Fruit fly (Drosophila melanogaster) whole organism, embryonic: Measurements from ENCODE around the gene kis.

Experiments used
- ATbp ChIP-seq: fragments of 200-800 bp; sonication (Bioruptor generic); optimal IDR thresholded peaks from 2 replicates; lab custom pipeline; 2017; ENCODE audit warnings: missing biosample characterization, mild to moderate bottlenecking, missing genetic modification characterization, missing genetic modification reagents
- Aef1 ChIP-seq: fragments of 200-800 bp; sonication (Bioruptor generic); IDR thresholded peaks from 3 replicates; pipeline ENCODE4 v1.3.6; 2022; ENCODE audit warnings: missing biosample characterization, missing genetic modification characterization
- B-H2 ChIP-seq: fragments of 200-800 bp; sonication (Bioruptor generic); optimal IDR thresholded peaks from 2 replicates; lab custom pipeline; 2018; ENCODE audit warnings: missing biosample characterization, mild to moderate bottlenecking, missing genetic modification characterization
- C15 ChIP-seq: fragments of 200-800 bp; sonication (Bioruptor generic); IDR thresholded peaks from 3 replicates; pipeline ENCODE4 v1.3.6; 2022; ENCODE audit warnings: missing biosample characterization, missing genetic modification characterization
- CG10543 ChIP-seq: fragments of 200-800 bp; sonication (Bioruptor generic); optimal IDR thresholded peaks from 3 replicates; lab custom pipeline; 2017; ENCODE audit warnings: missing biosample characterization, mild to moderate bottlenecking, missing genetic modification characterization, moderate library complexity
- CG10565 ChIP-seq: fragments of 200-800 bp; sonication (Bioruptor generic); optimal IDR thresholded peaks from 3 replicates; lab custom pipeline; 2016; ENCODE audit warnings: missing biosample characterization, mild to moderate bottlenecking, missing genetic modification characterization
- CG12769 ChIP-seq: fragments of 200-800 bp; sonication (Bioruptor generic); optimal IDR thresholded peaks from 2 replicates; lab custom pipeline; 2019; ENCODE audit warnings: missing biosample characterization, mild to moderate bottlenecking, missing genetic modification characterization, moderate library complexity
- CG13624 ChIP-seq: fragments of 200-800 bp; sonication (Bioruptor generic); optimal IDR thresholded peaks from 2 replicates; lab custom pipeline; 2016; ENCODE audit warnings: missing biosample characterization, missing genetic modification characterization
- CG14710 ChIP-seq: fragments of 200-800 bp; sonication (Bioruptor generic); optimal IDR thresholded peaks from 3 replicates; lab custom pipeline; 2019; ENCODE audit warnings: missing biosample characterization, mild to moderate bottlenecking, missing genetic modification characterization, moderate library complexity
- CG14965 ChIP-seq: fragments of 200-800 bp; sonication (Bioruptor generic); optimal IDR thresholded peaks from 2 replicates; lab custom pipeline; 2016; ENCODE audit warnings: missing biosample characterization, missing genetic modification characterization, borderline replicate concordance
- CG15011 ChIP-seq: fragments of 200-800 bp; sonication (Bioruptor generic); optimal IDR thresholded peaks from 3 replicates; lab custom pipeline; 2018; ENCODE audit warnings: missing biosample characterization, mild to moderate bottlenecking, missing genetic modification characterization
- CG15073 ChIP-seq: fragments of 200-800 bp; sonication (Bioruptor generic); optimal IDR thresholded peaks from 2 replicates; lab custom pipeline; 2016; ENCODE audit warnings: missing biosample characterization, missing genetic modification characterization
- CG15269 ChIP-seq: fragments of 200-800 bp; sonication (Bioruptor generic); optimal IDR thresholded peaks from 2 replicates; lab custom pipeline; 2018; ENCODE audit warnings: missing biosample characterization, mild to moderate bottlenecking, missing genetic modification characterization, moderate library complexity
- CG15479 ChIP-seq: fragments of 200-800 bp; sonication (Bioruptor generic); optimal IDR thresholded peaks from 3 replicates; lab custom pipeline; 2019; ENCODE audit warnings: missing biosample characterization, mild to moderate bottlenecking, missing genetic modification characterization, moderate library complexity
- CG17568 ChIP-seq: fragments of 200-800 bp; sonication (Bioruptor generic); optimal IDR thresholded peaks from 2 replicates; lab custom pipeline; 2018; ENCODE audit warnings: missing biosample characterization, mild to moderate bottlenecking, missing genetic modification characterization, moderate library complexity
- CG18011 ChIP-seq: fragments of 200-800 bp; sonication (Bioruptor generic); optimal IDR thresholded peaks from 2 replicates; lab custom pipeline; 2017; ENCODE audit warnings: missing biosample characterization, missing genetic modification characterization, mild to moderate bottlenecking, moderate library complexity, missing genotype
- CG2678 ChIP-seq: fragments of 200-800 bp; sonication (Bioruptor generic); optimal IDR thresholded peaks from 3 replicates; lab custom pipeline; 2019; ENCODE audit warnings: missing biosample characterization, mild to moderate bottlenecking, missing genetic modification characterization, moderate library complexity
- CG31365 ChIP-seq: fragments of 200-800 bp; sonication (Bioruptor generic); optimal IDR thresholded peaks from 2 replicates; lab custom pipeline; 2018; ENCODE audit warnings: missing biosample characterization, mild to moderate bottlenecking, missing genetic modification characterization
- CG4424 ChIP-seq: fragments of 200-800 bp; sonication (Bioruptor generic); optimal IDR thresholded peaks from 3 replicates; lab custom pipeline; 2016; ENCODE audit warnings: missing biosample characterization, missing genetic modification characterization
- CG4820 ChIP-seq: fragments of 200-800 bp; sonication (Bioruptor generic); optimal IDR thresholded peaks from 3 replicates; lab custom pipeline; 2016; ENCODE audit warnings: missing biosample characterization, missing genetic modification characterization
- CG8290 ChIP-seq, 3 experiments: fragments of 200-800 bp; sonication (Bioruptor generic); optimal IDR thresholded peaks; 2 replicates each; lab custom pipeline; 2016 to 2019; ENCODE audit warnings: missing biosample characterization in 3 of 3, missing genetic modification characterization in 3 of 3, mild to moderate bottlenecking in 2 of 3, moderate library complexity in 1 of 3
- CG8924 ChIP-seq: fragments of 200-800 bp; optimal IDR thresholded peaks from 3 replicates; lab custom pipeline; 2019; ENCODE audit warnings: missing biosample characterization, mild to moderate bottlenecking, missing genetic modification characterization, moderate library complexity
- Deaf1 ChIP-seq: fragments of 200-800 bp; optimal IDR thresholded peaks from 3 replicates; lab custom pipeline; 2019; ENCODE audit warnings: missing biosample characterization, mild to moderate bottlenecking, missing genetic modification characterization, moderate library complexity
- Doc2 ChIP-seq: fragments of 200-800 bp; sonication (Bioruptor generic); IDR thresholded peaks from 2 replicates; pipeline ENCODE4 v1.3.6; 2022; ENCODE audit warnings: missing biosample characterization, missing genetic modification characterization
- E2f1 ChIP-seq: fragments of 200-800 bp; sonication (Bioruptor generic); IDR thresholded peaks from 2 replicates; pipeline ENCODE4 v1.3.6; 2022; ENCODE audit warnings: missing biosample characterization, missing genetic modification characterization
- NFAT ChIP-seq: fragments of 200-800 bp; sonication (Bioruptor generic); IDR thresholded peaks from 2 replicates; pipeline ENCODE4 v1.3.6; 2022; ENCODE audit warnings: missing biosample characterization, missing genetic modification characterization
- Nf-YC ChIP-seq: fragments of 200-800 bp; optimal IDR thresholded peaks from 3 replicates; lab custom pipeline; 2019; ENCODE audit warnings: missing biosample characterization, mild to moderate bottlenecking, missing genetic modification characterization, moderate library complexity
- Oaz ChIP-seq: fragments of 200-800 bp; sonication (Bioruptor generic); IDR thresholded peaks from 2 replicates; pipeline ENCODE4 v1.3.6; 2022; ENCODE audit warnings: missing biosample characterization, missing genetic modification characterization
- Ravus ChIP-seq: fragments of 200-800 bp; sonication (Bioruptor generic); IDR thresholded peaks from 2 replicates; pipeline ENCODE4 v1.3.6; 2022; ENCODE audit warnings: missing biosample characterization, missing genetic modification characterization
- Sox100B ChIP-seq: fragments of 200-800 bp; sonication (Bioruptor generic); optimal IDR thresholded peaks from 3 replicates; lab custom pipeline; 2018; ENCODE audit warnings: missing biosample characterization, mild to moderate bottlenecking, missing genetic modification characterization
- Stat92E ChIP-seq, 3 experiments: fragments of >200 bp in 2 of 3; fragments of 200-800 bp in 1 of 3; sonication (Bioruptor generic) in 1 of 3; optimal IDR thresholded peaks; 2 replicates each; lab custom pipeline; 2017 to 2019; ENCODE audit warnings: missing biosample characterization in 3 of 3, missing genetic modification characterization in 3 of 3, mild to moderate bottlenecking in 1 of 3, moderate library complexity in 1 of 3
- bcd ChIP-seq: fragments of 200-800 bp; sonication (Bioruptor generic); optimal IDR thresholded peaks from 2 replicates; lab custom pipeline; 2017; ENCODE audit warnings: missing biosample characterization, mild to moderate bottlenecking, missing genetic modification characterization
- br ChIP-seq: fragments of >200 bp; optimal IDR thresholded peaks from 2 replicates; lab custom pipeline; 2017
- caup ChIP-seq: fragments of 200-800 bp; sonication (Bioruptor generic); optimal IDR thresholded peaks from 3 replicates; lab custom pipeline; 2017; ENCODE audit warnings: missing biosample characterization, mild to moderate bottlenecking, missing genetic modification characterization, moderate library complexity; ENCODE audit not compliant: severe bottlenecking
- disco-r ChIP-seq: fragments of 200-800 bp; sonication (Bioruptor generic); optimal IDR thresholded peaks from 2 replicates; lab custom pipeline; 2016; ENCODE audit warnings: missing biosample characterization, missing genetic modification characterization
- dmrt99B ChIP-seq: fragments of 200-800 bp; sonication (Bioruptor generic); optimal IDR thresholded peaks from 2 replicates; lab custom pipeline; 2018; ENCODE audit warnings: missing biosample characterization, mild to moderate bottlenecking, missing genetic modification characterization, moderate library complexity
- gcm ChIP-seq: fragments of 200-800 bp; sonication (Bioruptor generic); optimal IDR thresholded peaks from 2 replicates; lab custom pipeline; 2019; ENCODE audit warnings: missing biosample characterization, mild to moderate bottlenecking, missing genetic modification characterization, moderate library complexity
- kay ChIP-seq: fragments of 200-800 bp; sonication (Bioruptor generic); optimal IDR thresholded peaks from 2 replicates; lab custom pipeline; 2016; ENCODE audit warnings: missing biosample characterization, missing genetic modification characterization
- knrl ChIP-seq: fragments of 200-800 bp; sonication (Bioruptor generic); IDR thresholded peaks from 3 replicates; pipeline ENCODE4 v1.3.6; 2022; ENCODE audit warnings: missing biosample characterization, missing genetic modification characterization; ENCODE audit not compliant: partially characterized antibody
- mam ChIP-seq: fragments of 200-800 bp; sonication (Bioruptor generic); optimal IDR thresholded peaks from 3 replicates; lab custom pipeline; 2016; ENCODE audit warnings: missing biosample characterization, missing genetic modification characterization
- odd ChIP-seq: fragments of 200-800 bp; sonication (Bioruptor generic); optimal IDR thresholded peaks from 2 replicates; lab custom pipeline; 2017; ENCODE audit warnings: missing biosample characterization, mild to moderate bottlenecking, missing genetic modification characterization
- psq ChIP-seq: fragments of 200-800 bp; sonication (Bioruptor generic); optimal IDR thresholded peaks from 2 replicates; lab custom pipeline; 2017; ENCODE audit warnings: missing biosample characterization, missing genetic modification characterization
- pum ChIP-seq: fragments of 200-800 bp; sonication (Bioruptor generic); optimal IDR thresholded peaks from 2 replicates; lab custom pipeline; 2016; ENCODE audit warnings: missing biosample characterization, missing genetic modification characterization
- sob ChIP-seq: fragments of 200-800 bp; sonication (Bioruptor generic); IDR thresholded peaks from 2 replicates; pipeline ENCODE4 v1.3.6; 2022; ENCODE audit warnings: missing biosample characterization, missing genetic modification characterization
- tll ChIP-seq, 2 experiments: fragments of 200-800 bp in 1 of 2; fragments of >200 bp in 1 of 2; sonication (Bioruptor generic) in 1 of 2; optimal IDR thresholded peaks; 2 replicates each; lab custom pipeline; 2017 to 2019; ENCODE audit warnings: missing biosample characterization in 2 of 2, missing genetic modification characterization in 2 of 2, mild to moderate bottlenecking in 1 of 2, moderate library complexity in 1 of 2
- tna ChIP-seq: fragments of 200-800 bp; sonication (Bioruptor generic); IDR thresholded peaks from 2 replicates; pipeline ENCODE4 v1.3.6; 2022; ENCODE audit warnings: missing biosample characterization, missing genetic modification characterization; ENCODE audit not compliant: partially characterized antibody
- vnd ChIP-seq: fragments of 200-800 bp; sonication (Bioruptor generic); IDR thresholded peaks from 3 replicates; pipeline ENCODE4 v1.3.6; 2022; ENCODE audit warnings: missing biosample characterization, missing genetic modification characterization; ENCODE audit not compliant: partially characterized antibody
- zfh2 ChIP-seq: fragments of 200-800 bp; sonication (Bioruptor generic); optimal IDR thresholded peaks from 2 replicates; lab custom pipeline; 2016; ENCODE audit warnings: missing biosample characterization, missing genetic modification characterization

The kis gene

dm6 chr2L:267441-268089, 16.9 kb upstream of the kis start, which contains the start of gene CG17075 (continued):
- peak; percentile 69 for TF ChIP-seq CG31365 (tag; lab: Kevin White, UChicago)
- TF ChIP-seq CG2678 (tag; lab: Kevin White, UChicago): peak; percentile 97
- TF ChIP-seq Deaf1: peak; percentile 92
- no peak for TF ChIP-seq CG14965
- TF ChIP-seq CG4424 (GFP tag; lab: Kevin White, UChicago): peak; percentile 92
- TF ChIP-seq br (lab: Kevin White, UChicago): no peak
- TF ChIP-seq CG15073 (GFP tag; lab: Kevin White, UChicago): peak; percentile 59
- peak; percentile 90 for TF ChIP-seq Ravus
- no peak for TF ChIP-seq vnd (GFP tag; lab: Robert Waterston, UW)
- TF ChIP-seq knrl (GFP tag; lab: Robert Waterston, UW): no peak
- TF ChIP-seq Doc2 (GFP tag; lab: Robert Waterston, UW): peak; percentile 82
- peak; percentile 97 for TF ChIP-seq sob (GFP tag; lab: Robert Waterston, UW)
- peak; percentile 66 for TF ChIP-seq CG10565 (GFP tag; lab: Kevin White, UChicago)
- peak; percentile 90 for TF ChIP-seq NFAT (GFP tag; lab: Robert Waterston, UW)
- peak; percentile 75 for TF ChIP-seq CG10543 (GFP tag; lab: Kevin White, UChicago)
- TF ChIP-seq CG8924: peak; percentile 96
- TF ChIP-seq tll (GFP tag; optimal IDR thresholded peaks at IDR 0.05; lab: Kevin White, UChicago): no peak
- TF ChIP-seq pum (GFP tag; lab: Kevin White, UChicago): peak; percentile 76
- TF ChIP-seq mam (GFP tag; lab: Kevin White, UChicago): peak; percentile 88
- TF ChIP-seq Aef1 (GFP tag; lab: Robert Waterston, UW): peak; percentile 96
- peak; percentile 94 for TF ChIP-seq CG12769 (tag; lab: Kevin White, UChicago)
- peak; percentile 85 for TF ChIP-seq bcd (GFP tag; lab: Kevin White, UChicago)
- TF ChIP-seq CG4820 (GFP tag; lab: Kevin White, UChicago): peak; percentile 89
- peak; percentile 86 for TF ChIP-seq kay
- peak; percentile 98 for TF ChIP-seq dmrt99B (tag; lab: Kevin White, UChicago)
- TF ChIP-seq odd (GFP tag; lab: Kevin White, UChicago): peak; percentile 90
- peak; percentile 85 for TF ChIP-seq CG18011 (GFP tag; lab: Kevin White, UChicago)
- TF ChIP-seq CG8290 (GFP tag; optimal IDR thresholded peaks at IDR 0.05; lab: Kevin White, UChicago): peak; percentile 93
- peak in 1 of 2 experiments; percentile 68 for TF ChIP-seq CG8290 (tag; optimal IDR thresholded peaks at IDR 0.05; lab: Kevin White, UChicago)
- no peak for TF ChIP-seq tna (GFP tag; lab: Robert Waterston, UW)
- no peak for TF ChIP-seq disco-r
- peak; percentile 92 for TF ChIP-seq Sox100B
- TF ChIP-seq CG15479: no peak
- peak; percentile 79 for TF ChIP-seq CG14710 (tag; lab: Kevin White, UChicago)
- peak; percentile 80 for TF ChIP-seq B-H2 (GFP tag; lab: Kevin White, UChicago)
- TF ChIP-seq C15 (GFP tag; lab: Robert Waterston, UW): peak; percentile 95
- peak in 1 of 3 experiments; percentile 16 for TF ChIP-seq Stat92E (GFP tag; optimal IDR thresholded peaks at IDR 0.05; lab: Kevin White, UChicago)
- TF ChIP-seq ATbp (GFP tag; lab: Kevin White, UChicago): peak; percentile 96
- TF ChIP-seq caup (GFP tag; lab: Kevin White, UChicago): peak; percentile 96
- peak; percentile 87 for TF ChIP-seq CG17568
- peak; percentile 88 for TF ChIP-seq CG15011 (GFP tag; lab: Kevin White, UChicago)
- TF ChIP-seq Nf-YC: peak; percentile 76
- peak; percentile 84 for TF ChIP-seq psq (GFP tag; lab: Kevin White, UChicago)
- TF ChIP-seq zfh2: peak; percentile 79
- TF ChIP-seq Oaz (GFP tag; lab: Robert Waterston, UW): peak; percentile 97
- TF ChIP-seq gcm: peak; percentile 94
- peak; percentile 97 for TF ChIP-seq CG15269
- TF ChIP-seq CG13624 (GFP tag; lab: Kevin White, UChicago): peak; percentile 69
- TF ChIP-seq E2f1 (GFP tag; lab: Robert Waterston, UW): peak; percentile 95
